Worm (Caenorhabditis elegans): Measurements from ENCODE around the gene W03F9.4.

W03F9.4 gene

ce11 chrV:103043-103702 lies 48.0 kb downstream of the W03F9.4 start (continued):
- TF ChIP-seq snpc-1.1 (tag; optimal IDR thresholded peaks at IDR 0.05; ENCODE audit: insufficient read depth), result peak; percentile 7
- TF ChIP-seq rcor-1 (GFP tag; IDR thresholded peaks at IDR 0.05), result peak; percentile 66; the same call in 1 of the 2 replicates
- TF ChIP-seq Y56A3A.18 (GFP tag; IDR thresholded peaks at IDR 0.05), result peak; percentile 79
- no peak for TF ChIP-seq mel-28 (tag; optimal IDR thresholded peaks at IDR 0.05; ENCODE audit: borderline replicate concordance)
- no peak for TF ChIP-seq ceh-27 (GFP tag; optimal IDR thresholded peaks at IDR 0.05)
- peak; percentile 41; the same call in 1 of the 2 replicates for TF ChIP-seq mcd-1 (GFP tag; IDR thresholded peaks at IDR 0.05)
- TF ChIP-seq madf-10 (tag; optimal IDR thresholded peaks at IDR 0.05), result no peak
- TF ChIP-seq K11D2.4 (GFP tag; IDR thresholded peaks at IDR 0.05), result no peak
- no peak for TF ChIP-seq B0019.2 (GFP tag; conservative IDR thresholded peaks at IDR 0.05)
- peak; percentile 6 for TF ChIP-seq die-1 (tag; optimal IDR thresholded peaks at IDR 0.05)
- peak; percentile 61 for TF ChIP-seq zim-3 (tag; optimal IDR thresholded peaks at IDR 0.05)
- peak; percentile 27; the same call in 1 of the 2 replicates for TF ChIP-seq D2030.7 (GFP tag; IDR thresholded peaks at IDR 0.05)
- TF ChIP-seq attf-3 (GFP tag; conservative IDR thresholded peaks at IDR 0.05), result 0 out of 2 replicates have a peak, but pooled peaks have one; percentile 22
- TF ChIP-seq B0336.3 (GFP tag; IDR thresholded peaks at IDR 0.05), result peak; percentile 95
- peak; percentile 32 for TF ChIP-seq nhr-27 (tag; optimal IDR thresholded peaks at IDR 0.05)
- TF ChIP-seq attf-5 (GFP tag; optimal IDR thresholded peaks at IDR 0.05), result no peak
- TF ChIP-seq egl-44 (GFP tag; IDR thresholded peaks at IDR 0.05), result peak; percentile 51; the same call in 1 of the 2 replicates
- TF ChIP-seq ztf-3 (GFP tag; optimal IDR thresholded peaks at IDR 0.05), result no peak
- TF ChIP-seq bed-1 (GFP tag; IDR thresholded peaks at IDR 0.05), result no peak
- TF ChIP-seq madf-3 (GFP tag; IDR thresholded peaks at IDR 0.05), result peak; percentile 47; the same call in 1 of the 2 replicates
- no peak for TF ChIP-seq Y53F4B.3 (GFP tag; IDR thresholded peaks at IDR 0.05)
- no peak for TF ChIP-seq dox-1 (GFP tag; IDR thresholded peaks at IDR 0.05)
- peak; percentile 36 for TF ChIP-seq hrde-1 (tag; optimal IDR thresholded peaks at IDR 0.05; ENCODE audit: borderline replicate concordance)
- no peak for TF ChIP-seq Y79H2A.3 (GFP tag; conservative IDR thresholded peaks at IDR 0.05)
- TF ChIP-seq aptf-3 (GFP tag; IDR thresholded peaks at IDR 0.05), result 0 out of 2 replicates have a peak, but pooled peaks have one; percentile 60
- TF ChIP-seq tbp1 (GFP tag; optimal IDR thresholded peaks at IDR 0.05), result peak; percentile 41
- peak; percentile 91 for TF ChIP-seq F49E8.2 (tag; optimal IDR thresholded peaks at IDR 0.05; ENCODE audit: insufficient read depth)
- peak in 1 of 2 experiments; percentile 1 for TF ChIP-seq let-607 (tag; optimal IDR thresholded peaks at IDR 0.05)
- TF ChIP-seq lin-26 (GFP tag; IDR thresholded peaks at IDR 0.05), result peak; percentile 69; the same call in 1 of the 2 replicates
- TF ChIP-seq F57C9.4 (tag; optimal IDR thresholded peaks at IDR 0.05), result no peak
- TF ChIP-seq ama-1 (optimal IDR thresholded peaks at IDR 0.05), result no peak
- peak in 1 of 2 experiments; percentile 89 for TF ChIP-seq ama-1 (GFP tag; optimal IDR thresholded peaks at IDR 0.05)
- TF ChIP-seq madf-6 (GFP tag; IDR thresholded peaks at IDR 0.05), result peak; percentile 81
- TF ChIP-seq lsy-27 (tag; optimal IDR thresholded peaks at IDR 0.05; ENCODE audit: borderline replicate concordance, insufficient read depth), result no peak
- peak; percentile 0 for TF ChIP-seq F10E7.11 (tag; optimal IDR thresholded peaks at IDR 0.05)
- TF ChIP-seq hmg-20 (GFP tag; IDR thresholded peaks at IDR 0.05), result 0 out of 2 replicates have a peak, but pooled peaks have one; percentile 6
- no peak for TF ChIP-seq Y67H2A.10 (GFP tag; conservative IDR thresholded peaks at IDR 0.05)

DNA sequence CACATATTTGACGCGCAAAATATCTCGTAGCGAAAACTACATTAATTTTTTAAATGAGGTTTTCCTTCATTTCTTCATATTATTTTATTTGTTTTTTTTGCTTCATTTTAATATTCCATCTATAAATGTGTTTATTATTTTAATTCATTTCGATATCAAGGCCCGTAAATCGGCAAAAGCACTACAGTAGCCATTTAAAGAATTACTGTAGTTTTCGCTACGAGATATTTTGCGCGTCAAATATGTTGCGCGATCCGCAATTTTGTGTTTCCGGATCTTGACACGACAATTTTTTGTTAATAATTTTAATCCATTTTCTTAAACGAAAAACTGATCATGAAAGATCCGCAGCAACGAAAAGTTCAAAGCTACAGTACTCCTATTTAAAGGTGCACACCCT lies 49.0 kb downstream of the W03F9.4 start:
- TF ChIP-seq him-1 (tag; optimal IDR thresholded peaks at IDR 0.05) (no peak), chd-7 (tag; optimal IDR thresholded peaks at IDR 0.05) (no peak), lsl-1 (GFP tag; optimal IDR thresholded peaks at IDR 0.05) (peak; percentile 69), F33H1.4 (GFP tag; IDR thresholded peaks at IDR 0.05) (peak; percentile 37; the same call in 1 of the 2 replicates), ceh-91 (GFP tag; IDR thresholded peaks at IDR 0.05) (peak; percentile 51), dpff-1 (tag; optimal IDR thresholded peaks at IDR 0.05) (no peak), ets-4 (GFP tag; optimal IDR thresholded peaks at IDR 0.05) (no peak), T26A5.8 (tag; optimal IDR thresholded peaks at IDR 0.05) (no peak), hsf-1 (GFP tag; IDR thresholded peaks at IDR 0.05) (no peak)
